Fruit fly (Drosophila melanogaster): ENCODE data around the gene msi.

msi gene

DNA sequence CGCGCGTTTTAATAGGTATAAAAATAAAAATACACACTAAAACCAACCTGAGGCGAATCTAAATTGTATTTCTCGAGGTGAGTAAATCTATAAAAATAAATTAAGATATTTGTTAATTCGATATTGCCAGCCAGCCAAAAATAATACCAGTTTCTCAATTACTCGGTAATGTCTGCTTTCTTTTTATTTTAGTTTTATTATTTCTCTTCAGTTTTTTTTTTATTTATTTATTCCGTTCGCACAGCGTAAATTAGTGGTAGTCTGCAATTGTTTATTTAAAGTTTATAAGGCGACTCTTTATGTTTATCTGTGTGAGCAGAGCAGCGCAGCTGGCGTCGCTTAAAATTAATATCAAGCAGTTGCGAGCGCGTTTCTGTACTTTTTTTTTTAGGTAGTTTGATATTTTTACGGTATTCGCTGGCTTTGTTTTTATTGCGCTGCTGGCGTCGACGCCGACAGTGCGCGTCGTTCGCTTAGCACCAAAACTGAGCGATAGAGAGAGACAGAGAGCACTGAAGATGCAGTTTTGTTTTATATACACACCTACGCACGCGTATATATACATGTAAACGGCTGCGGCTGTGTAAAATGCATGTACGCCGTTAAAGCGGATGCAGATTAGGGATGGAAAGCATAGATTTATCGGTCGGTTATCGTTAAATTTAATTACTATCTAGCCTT lies 131.8 kb downstream of the msi start (continued):
- TF ChIP-seq sens (GFP tag) (peak; percentile 61), CG31365 (tag; optimal IDR thresholded peaks at IDR 0.05) (peak; percentile 71), sug (tag; optimal IDR thresholded peaks at IDR 0.05) (peak; percentile 2), D19A (tag; optimal IDR thresholded peaks at IDR 0.05) (no peak), Dp (GFP tag; optimal IDR thresholded peaks at IDR 0.05) (peak; percentile 4), CG16779 (GFP tag; IDR thresholded peaks at IDR 0.05) (no peak), oc (tag; optimal IDR thresholded peaks at IDR 0.05) (peak; percentile 98), CG11247 (GFP tag; IDR thresholded peaks at IDR 0.05) (peak; percentile 26; the same call in 1 of the 2 replicates), CG7372 (GFP tag; IDR thresholded peaks at IDR 0.05) (no peak), CG33557 (GFP tag; optimal IDR thresholded peaks at IDR 0.05) (peak; percentile 52), CG18476 (GFP tag; optimal IDR thresholded peaks at IDR 0.05) (no peak), Xbp1 (GFP tag; optimal IDR thresholded peaks at IDR 0.05) (peak; percentile 10), twi (tag; optimal IDR thresholded peaks at IDR 0.05) (no peak), wek (GFP tag; optimal IDR thresholded peaks at IDR 0.05) (peak; percentile 32), CG34224 (GFP tag; IDR thresholded peaks at IDR 0.05; ENCODE audit: partially characterized antibody) (peak; percentile 55), CG12299 (tag; optimal IDR thresholded peaks at IDR 0.05) (no peak), dmrt99B (tag; optimal IDR thresholded peaks at IDR 0.05) (no peak), CG15601 (tag; optimal IDR thresholded peaks at IDR 0.05) (peak; percentile 13), crc (GFP tag; optimal IDR thresholded peaks at IDR 0.05) (no peak), Asciz (GFP tag; optimal IDR thresholded peaks at IDR 0.05) (peak; percentile 39), Scr (GFP tag; IDR thresholded peaks at IDR 0.05; ENCODE audit: partially characterized antibody) (peak; percentile 67), GATAe (GFP tag; conservative IDR thresholded peaks at IDR 0.05) (no peak), Xrp1 (GFP tag; IDR thresholded peaks at IDR 0.05) (peak; percentile 35; the same call in 1 of the 2 replicates), otp (GFP tag; IDR thresholded peaks at IDR 0.05) (peak; percentile 34; the same call in 1 of the 3 replicates), Ets65A (GFP tag) (peak; percentile 88), ftz-f1 (GFP tag; optimal IDR thresholded peaks at IDR 0.05) (peak; percentile 39), HmgZ (tag; optimal IDR thresholded peaks at IDR 0.05) (peak; percentile 17), CG11695 (GFP tag; IDR thresholded peaks at IDR 0.05) (peak; percentile 82), Tbp (GFP tag; optimal IDR thresholded peaks at IDR 0.05) (no peak), jigr1 (GFP tag; IDR thresholded peaks at IDR 0.05) (no peak), CG6765 (GFP tag; optimal IDR thresholded peaks at IDR 0.05) (peak; percentile 22), so (GFP tag; IDR thresholded peaks at IDR 0.05) (peak; percentile 22; the same call in 1 of the 3 replicates), Bgb (GFP tag; IDR thresholded peaks at IDR 0.05; ENCODE audit: partially characterized antibody) (peak; percentile 84), CG7839 (tag; optimal IDR thresholded peaks at IDR 0.05) (no peak), CG2875 (GFP tag; optimal IDR thresholded peaks at IDR 0.05) (peak; percentile 29), CG34376 (GFP tag; optimal IDR thresholded peaks at IDR 0.05) (peak; percentile 2), CG2712 (tag; optimal IDR thresholded peaks at IDR 0.05) (peak; percentile 49), tna (GFP tag; IDR thresholded peaks at IDR 0.05; ENCODE audit: partially characterized antibody) (peak; percentile 89), Hmr (GFP tag; optimal IDR thresholded peaks at IDR 0.05) (peak; percentile 16), bbx (GFP tag; IDR thresholded peaks at IDR 0.05; ENCODE audit: partially characterized antibody) (peak; percentile 92), zen (tag; optimal IDR thresholded peaks at IDR 0.05) (peak; percentile 63), knrl (GFP tag; IDR thresholded peaks at IDR 0.05; ENCODE audit: partially characterized antibody) (peak; percentile 63), CG7928 (GFP tag; optimal IDR thresholded peaks at IDR 0.05) (peak; percentile 70), pzg (GFP tag; optimal IDR thresholded peaks at IDR 0.05) (peak; percentile 20), row (GFP tag; IDR thresholded peaks at IDR 0.05) (peak; percentile 31; the same call in 1 of the 3 replicates), inv (GFP tag; IDR thresholded peaks at IDR 0.05; ENCODE audit: partially characterized antibody) (peak; percentile 38; the same call in 1 of the 2 replicates), CG4707 (GFP tag; optimal IDR thresholded peaks at IDR 0.05) (peak; percentile 47), cad (GFP tag; optimal IDR thresholded peaks at IDR 0.05) (peak; percentile 66), CTCF (GFP tag; optimal IDR thresholded peaks at IDR 0.05) (peak; percentile 63)
